Worm (Caenorhabditis elegans) whole organism, midembryonic: ENCODE results near the gene rilp-1.
A peak's percentile ranks its signal among the peaks of the same experiment; 100 is the strongest.

Experiments
- T22C8.4 ChIP-seq: fragments of 200-800 bp; sonication (Bioruptor generic); IDR thresholded peaks from 2 replicates; pipeline ENCODE4 v1.3.6; 2022; ENCODE audit warnings: missing genetic modification characterization, missing compliant biosample characterization
- cog-1 ChIP-seq: sonication (generic microtip); optimal IDR thresholded peaks from 2 replicates; lab custom pipeline; 2016; ENCODE audit warnings: missing genetic modification characterization, missing compliant biosample characterization
- flt-1 ChIP-seq: fragments of 200-800 bp; sonication (Bioruptor generic); IDR thresholded peaks from 2 replicates; pipeline ENCODE4 v1.3.6; 2022; ENCODE audit warnings: missing genetic modification characterization, missing compliant biosample characterization
- klf-2 ChIP-seq: fragments of 200-800 bp; sonication (Bioruptor generic); conservative IDR thresholded peaks from 2 replicates; pipeline ENCODE4 v1.3.6; 2022; ENCODE audit warnings: missing genetic modification reagents, missing genetic modification characterization, missing compliant biosample characterization
- med-1 ChIP-seq: sonication (generic microtip); optimal IDR thresholded peaks from 2 replicates; lab custom pipeline; 2017; ENCODE audit warnings: missing genetic modification characterization, mild to moderate bottlenecking, missing compliant biosample characterization, antibody characterized with exemption, missing genetic modification reagents; ENCODE audit not compliant: insufficient read depth
- ref-1 ChIP-seq: fragments of 200-800 bp; sonication (Bioruptor generic); conservative IDR thresholded peaks from 2 replicates; pipeline ENCODE4 v1.3.6; 2022; ENCODE audit warnings: missing genetic modification reagents, missing genetic modification characterization, missing compliant biosample characterization
- tab-1 ChIP-seq: fragments of 200-800 bp; sonication (Bioruptor generic); IDR thresholded peaks from 2 replicates; pipeline ENCODE4 v1.3.6; 2022; ENCODE audit warnings: missing genetic modification characterization, missing compliant biosample characterization
- ztf-23 ChIP-seq: fragments of 200-800 bp; sonication (Bioruptor generic); IDR thresholded peaks from 2 replicates; pipeline ENCODE4 v1.3.6; 2022; ENCODE audit warnings: missing genetic modification reagents, missing genetic modification characterization, missing compliant biosample characterization
- ztf-29 ChIP-seq: fragments of 200-800 bp; sonication (Bioruptor generic); IDR thresholded peaks from 2 replicates; pipeline ENCODE4 v1.3.6; 2022; ENCODE audit warnings: missing genetic modification reagents, missing genetic modification characterization, missing compliant biosample characterization

Gene rilp-1

ce11 chrIII:3670984-3671383 is 35.0 kb downstream of the rilp-1 start:
- no peak for TF ChIP-seq ztf-29 (GFP tag; lab: Robert Waterston, UW)
- TF ChIP-seq ref-1 (GFP tag; lab: Robert Waterston, UW), result no peak
- TF ChIP-seq cog-1 (tag; lab: Kevin White, UChicago), result no peak
- no peak for TF ChIP-seq ztf-23
- no peak for TF ChIP-seq flt-1 (GFP tag; lab: Robert Waterston, UW)
- no peak for TF ChIP-seq tab-1 (GFP tag; lab: Robert Waterston, UW)
- no peak for TF ChIP-seq T22C8.4

- no peak for TF ChIP-seq tab-1 (GFP tag; lab: Robert Waterston, UW)
- TF ChIP-seq med-1 (GFP tag; lab: Kevin White, UChicago), result no peak
- no peak for TF ChIP-seq klf-2 (GFP tag; lab: Robert Waterston, UW)
- TF ChIP-seq ztf-23, result no peak
- no peak for TF ChIP-seq flt-1 (GFP tag; lab: Robert Waterston, UW)
- no peak for TF ChIP-seq T22C8.4
- TF ChIP-seq ztf-29 (GFP tag; lab: Robert Waterston, UW), result no peak
- no peak for TF ChIP-seq ref-1 (GFP tag; lab: Robert Waterston, UW)
- no peak for TF ChIP-seq cog-1 (tag; lab: Kevin White, UChicago)
Measured at ce11 chrIII:3672839-3673238, 36.9 kb downstream of the rilp-1 start.

ce11 chrIII:3674149-3674548 is 38.2 kb downstream of the rilp-1 start:
- TF ChIP-seq ref-1 (GFP tag; lab: Robert Waterston, UW) (no peak), flt-1 (GFP tag; lab: Robert Waterston, UW) (no peak), klf-2 (GFP tag; lab: Robert Waterston, UW) (no peak), tab-1 (GFP tag; lab: Robert Waterston, UW) (no peak), T22C8.4 (no peak)

- TF ChIP-seq ztf-29 (GFP tag; lab: Robert Waterston, UW) (no peak), cog-1 (tag; lab: Kevin White, UChicago) (no peak), tab-1 (GFP tag; lab: Robert Waterston, UW) (no peak), ref-1 (GFP tag; lab: Robert Waterston, UW) (no peak), klf-2 (GFP tag; lab: Robert Waterston, UW) (no peak), med-1 (GFP tag; lab: Kevin White, UChicago) (no peak), ztf-23 (no peak), flt-1 (GFP tag; lab: Robert Waterston, UW) (no peak), T22C8.4 (no peak)
Measured at ce11 chrIII:3675480-3675879, 39.5 kb downstream of the rilp-1 start.

ce11 chrIII:3677378-3677777 is 41.4 kb downstream of the rilp-1 start:
- TF ChIP-seq med-1 (GFP tag; lab: Kevin White, UChicago) (no peak), ztf-23 (no peak), ztf-29 (GFP tag; lab: Robert Waterston, UW) (no peak), klf-2 (GFP tag; lab: Robert Waterston, UW) (no peak), cog-1 (tag; lab: Kevin White, UChicago) (no peak), flt-1 (GFP tag; lab: Robert Waterston, UW) (no peak), tab-1 (GFP tag; lab: Robert Waterston, UW) (no peak), T22C8.4 (peak; percentile 96)

ce11 chrIII:3679083-3679482 is 43.1 kb downstream of the rilp-1 start:
- TF ChIP-seq klf-2 (GFP tag; lab: Robert Waterston, UW) (no peak), tab-1 (GFP tag; lab: Robert Waterston, UW) (no peak)

ce11 chrIII:3681351-3681938 is 45.5 kb downstream of the rilp-1 start:
- TF ChIP-seq ztf-23 (no peak), cog-1 (tag; lab: Kevin White, UChicago) (no peak), tab-1 (GFP tag; lab: Robert Waterston, UW) (no peak)

- TF ChIP-seq ztf-23 (no peak), klf-2 (GFP tag; lab: Robert Waterston, UW) (no peak), tab-1 (GFP tag; lab: Robert Waterston, UW) (no peak), ref-1 (GFP tag; lab: Robert Waterston, UW) (no peak), med-1 (GFP tag; lab: Kevin White, UChicago) (no peak), T22C8.4 (no peak), ztf-29 (GFP tag; lab: Robert Waterston, UW) (no peak), cog-1 (tag; lab: Kevin White, UChicago) (no peak), flt-1 (GFP tag; lab: Robert Waterston, UW) (no peak)
Measured at ce11 chrIII:3682869-3683403, 47.0 kb downstream of the rilp-1 start.

- TF ChIP-seq ztf-23 (no peak), flt-1 (GFP tag; lab: Robert Waterston, UW) (no peak), ref-1 (GFP tag; lab: Robert Waterston, UW) (no peak), cog-1 (tag; lab: Kevin White, UChicago) (no peak), tab-1 (GFP tag; lab: Robert Waterston, UW) (no peak), ztf-29 (GFP tag; lab: Robert Waterston, UW) (no peak), med-1 (GFP tag; lab: Kevin White, UChicago) (no peak), T22C8.4 (no peak), klf-2 (GFP tag; lab: Robert Waterston, UW) (no peak)
Measured at ce11 chrIII:3692516-3692915, 56.6 kb downstream of the rilp-1 start.
